Fruit fly (Drosophila melanogaster): ENCODE data around the gene Gnpnat.

DNA sequence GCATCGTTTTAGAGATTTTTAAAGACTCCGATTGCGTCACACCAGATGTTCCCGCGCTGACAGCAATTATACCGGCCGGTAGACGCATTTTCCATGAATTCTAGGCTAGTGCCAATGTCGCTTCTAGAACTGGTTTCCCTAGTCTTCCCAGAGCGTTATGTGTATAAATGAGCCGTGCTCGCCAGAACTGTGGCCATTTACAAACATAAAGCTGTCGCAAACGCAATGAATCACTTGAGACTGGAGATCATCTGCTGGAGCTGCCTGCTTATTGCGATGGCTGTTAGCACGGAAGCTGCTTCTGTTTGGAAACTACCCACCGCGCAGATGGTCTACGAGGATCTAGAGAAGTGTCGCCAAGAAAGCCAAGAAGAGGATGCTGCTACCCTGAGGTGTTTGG, 23.8 kb upstream of the Gnpnat start, which contains the start of gene Obp99d:
- no peak for TF ChIP-seq ttk (optimal IDR thresholded peaks at IDR 0.05)
- no peak for TF ChIP-seq psq (optimal IDR thresholded peaks at IDR 0.05)

Data from Kc167 (cell line).